Worm (Caenorhabditis elegans) whole organism, early embryonic: ENCODE measurements around the gene T25D1.3.

Source experiments
- B0310.2 ChIP-seq: sonication (generic microtip); optimal IDR thresholded peaks from 2 replicates; lab custom pipeline; 2016; ENCODE audit warnings: mild to moderate bottlenecking, missing genetic modification characterization, missing compliant biosample characterization
- F13C5.2 ChIP-seq: sonication (generic microtip); optimal IDR thresholded peaks from 2 replicates; lab custom pipeline; 2017; ENCODE audit warnings: mild to moderate bottlenecking, missing genetic modification characterization, inconsistent platforms, missing compliant biosample characterization
- aly-1 ChIP-seq: sonication (generic microtip); optimal IDR thresholded peaks from 2 replicates; lab custom pipeline; 2016; ENCODE audit warnings: missing genetic modification characterization, missing compliant biosample characterization
- ama-1 ChIP-seq: fragments of 150-350 bp; optimal IDR thresholded peaks from 2 replicates; lab custom pipeline; 2014
- ceh-13 ChIP-seq: fragments of 200-800 bp; sonication (Bioruptor generic); optimal IDR thresholded peaks from 2 replicates; lab custom pipeline; 2018; ENCODE audit warnings: mild to moderate bottlenecking, missing genetic modification characterization, missing compliant biosample characterization
- ceh-36 ChIP-seq: sonication (generic microtip); optimal IDR thresholded peaks from 2 replicates; lab custom pipeline; 2016; ENCODE audit warnings: missing genetic modification characterization, inconsistent platforms, missing compliant biosample characterization
- ets-7 ChIP-seq: sonication (generic microtip); optimal IDR thresholded peaks from 2 replicates; lab custom pipeline; 2016; ENCODE audit warnings: missing genotype, missing genetic modification characterization, missing compliant biosample characterization
- flt-1 ChIP-seq: fragments of 200-800 bp; sonication (Bioruptor generic); IDR thresholded peaks from 2 replicates; pipeline ENCODE4 v1.3.6; 2022; ENCODE audit warnings: missing genetic modification characterization, missing compliant biosample characterization
- hmbx-1 ChIP-seq: sonication (generic microtip); optimal IDR thresholded peaks from 2 replicates; lab custom pipeline; 2016; ENCODE audit warnings: mild to moderate bottlenecking, missing genetic modification characterization, missing compliant biosample characterization
- hmg-4 ChIP-seq: fragments of 200-800 bp; sonication (Bioruptor generic); optimal IDR thresholded peaks from 2 replicates; lab custom pipeline; 2018; ENCODE audit warnings: mild to moderate bottlenecking, missing genetic modification characterization, missing compliant biosample characterization
- hnd-1 ChIP-seq: sonication (generic microtip); optimal IDR thresholded peaks from 2 replicates; lab custom pipeline; 2016; ENCODE audit warnings: missing genetic modification characterization, missing compliant biosample characterization
- pes-1 ChIP-seq: fragments of 200-800 bp; sonication (Bioruptor generic); IDR thresholded peaks from 2 replicates; pipeline ENCODE4 v1.3.6; 2022; ENCODE audit warnings: missing genetic modification reagents, missing genetic modification characterization, missing compliant biosample characterization
- scrt-1 ChIP-seq: fragments of 200-800 bp; sonication (Bioruptor generic); IDR thresholded peaks from 2 replicates; pipeline ENCODE4 v1.3.6; 2022; ENCODE audit warnings: missing genetic modification characterization, missing compliant biosample characterization
- sea-1 ChIP-seq: fragments of 200-800 bp; sonication (Bioruptor generic); conservative IDR thresholded peaks from 2 replicates; pipeline ENCODE4 v1.3.6; 2022; ENCODE audit warnings: missing genetic modification characterization, missing compliant biosample characterization
- tbx-11 ChIP-seq: fragments of 200-800 bp; sonication (Bioruptor generic); IDR thresholded peaks from 2 replicates; pipeline ENCODE4 v1.3.6; 2022; ENCODE audit warnings: missing genetic modification characterization, missing compliant biosample characterization
- tbx-37 ChIP-seq: fragments of 200-800 bp; sonication (Bioruptor generic); conservative IDR thresholded peaks from 2 replicates; pipeline ENCODE4 v1.3.6; 2022; ENCODE audit warnings: missing genetic modification reagents, missing genetic modification characterization, missing compliant biosample characterization
- tra-4 ChIP-seq: sonication (generic microtip); optimal IDR thresholded peaks from 2 replicates; lab custom pipeline; 2017; ENCODE audit warnings: missing genetic modification characterization, missing compliant biosample characterization

Gene T25D1.3

ce11 chrX:16482944-16483343, 22.5 kb upstream of the T25D1.3 start:
- no peak for TF ChIP-seq ama-1 (lab: Kevin White, UChicago)
- TF ChIP-seq ceh-36 (tag; lab: Kevin White, UChicago) = no peak
- no peak for TF ChIP-seq flt-1 (GFP tag; lab: Robert Waterston, UW)
- no peak for TF ChIP-seq B0310.2 (tag; lab: Kevin White, UChicago)
- TF ChIP-seq tra-4 (tag; lab: Kevin White, UChicago) = no peak
- no peak for TF ChIP-seq aly-1 (tag; lab: Kevin White, UChicago)
- no peak for TF ChIP-seq hmbx-1 (tag; lab: Kevin White, UChicago)
- no peak for TF ChIP-seq ceh-13 (GFP tag; lab: Kevin White, UChicago)
- no peak for TF ChIP-seq pes-1 (GFP tag; lab: Robert Waterston, UW)
- no peak for TF ChIP-seq tbx-37
- TF ChIP-seq F13C5.2 (tag; lab: Kevin White, UChicago) = no peak
- no peak for TF ChIP-seq tbx-11 (GFP tag; lab: Robert Waterston, UW)
- TF ChIP-seq sea-1 (GFP tag; lab: Robert Waterston, UW) = no peak
- no peak for TF ChIP-seq hnd-1 (tag; lab: Kevin White, UChicago)

ce11 chrX:16484043-16484442, 21.4 kb upstream of the T25D1.3 start:
- TF ChIP-seq aly-1 (tag; lab: Kevin White, UChicago) = no peak
- no peak for TF ChIP-seq flt-1 (GFP tag; lab: Robert Waterston, UW)
- no peak for TF ChIP-seq ets-7 (tag; lab: Kevin White, UChicago)
- no peak for TF ChIP-seq pes-1 (GFP tag; lab: Robert Waterston, UW)
- TF ChIP-seq scrt-1 (GFP tag; lab: Robert Waterston, UW) = no peak
- TF ChIP-seq tbx-11 (GFP tag; lab: Robert Waterston, UW) = no peak
- no peak for TF ChIP-seq ama-1 (lab: Kevin White, UChicago)

- no peak for TF ChIP-seq sea-1 (GFP tag; lab: Robert Waterston, UW)
- TF ChIP-seq hnd-1 (tag; lab: Kevin White, UChicago) = no peak
- no peak for TF ChIP-seq ceh-13 (GFP tag; lab: Kevin White, UChicago)
- TF ChIP-seq tbx-11 (GFP tag; lab: Robert Waterston, UW) = no peak
- no peak for TF ChIP-seq flt-1 (GFP tag; lab: Robert Waterston, UW)
- no peak for TF ChIP-seq hmg-4 (GFP tag; lab: Kevin White, UChicago)
- no peak for TF ChIP-seq hmbx-1 (tag; lab: Kevin White, UChicago)
- no peak for TF ChIP-seq pes-1 (GFP tag; lab: Robert Waterston, UW)
- TF ChIP-seq tbx-37 = no peak
- no peak for TF ChIP-seq B0310.2 (tag; lab: Kevin White, UChicago)
- TF ChIP-seq aly-1 (tag; lab: Kevin White, UChicago) = no peak
- no peak for TF ChIP-seq ama-1 (lab: Kevin White, UChicago)
- TF ChIP-seq ets-7 (tag; lab: Kevin White, UChicago) = no peak
- no peak for TF ChIP-seq F13C5.2 (tag; lab: Kevin White, UChicago)
These were observed 20.8 kb upstream of the T25D1.3 start for ce11 chrX:16484681-16485080.

- TF ChIP-seq ceh-36 (tag; lab: Kevin White, UChicago) (no peak), hmg-4 (GFP tag; lab: Kevin White, UChicago) (no peak), B0310.2 (tag; lab: Kevin White, UChicago) (no peak), aly-1 (tag; lab: Kevin White, UChicago) (no peak), ama-1 (lab: Kevin White, UChicago) (no peak), ceh-13 (GFP tag; lab: Kevin White, UChicago) (no peak), pes-1 (GFP tag; lab: Robert Waterston, UW) (no peak), tbx-37 (no peak), hnd-1 (tag; lab: Kevin White, UChicago) (no peak), tra-4 (tag; lab: Kevin White, UChicago) (no peak), tbx-11 (GFP tag; lab: Robert Waterston, UW) (no peak), flt-1 (GFP tag; lab: Robert Waterston, UW) (no peak), ets-7 (tag; lab: Kevin White, UChicago) (no peak), scrt-1 (GFP tag; lab: Robert Waterston, UW) (no peak), hmbx-1 (tag; lab: Kevin White, UChicago) (no peak), F13C5.2 (tag; lab: Kevin White, UChicago) (no peak), sea-1 (GFP tag; lab: Robert Waterston, UW) (no peak)
These were observed 20.1 kb upstream of the T25D1.3 start for ce11 chrX:16485322-16485721.

ce11 chrX:16487068-16487658, 18.3 kb upstream of the T25D1.3 start, which contains the start of gene cah-3:
Gene cah-3 (plus strand): TSS chrX:16487481.
- no peak for TF ChIP-seq ceh-13 (GFP tag; lab: Kevin White, UChicago)
- no peak for TF ChIP-seq ama-1 (lab: Kevin White, UChicago)
- TF ChIP-seq tbx-11 (GFP tag; lab: Robert Waterston, UW) = no peak
- TF ChIP-seq hmbx-1 (tag; lab: Kevin White, UChicago) = no peak

ce11 chrX:16490753-16491152, 14.7 kb upstream of the T25D1.3 start:
- no peak for TF ChIP-seq tra-4 (tag; lab: Kevin White, UChicago)
- TF ChIP-seq flt-1 (GFP tag; lab: Robert Waterston, UW) = no peak
- TF ChIP-seq tbx-11 (GFP tag; lab: Robert Waterston, UW) = no peak
- TF ChIP-seq F13C5.2 (tag; lab: Kevin White, UChicago) = no peak
- no peak for TF ChIP-seq ets-7 (tag; lab: Kevin White, UChicago)
- TF ChIP-seq aly-1 (tag; lab: Kevin White, UChicago) = no peak
- no peak for TF ChIP-seq tbx-37
- no peak for TF ChIP-seq pes-1 (GFP tag; lab: Robert Waterston, UW)
- no peak for TF ChIP-seq ama-1 (lab: Kevin White, UChicago)
- TF ChIP-seq ceh-36 (tag; lab: Kevin White, UChicago) = no peak
- TF ChIP-seq scrt-1 (GFP tag; lab: Robert Waterston, UW) = no peak
- no peak for TF ChIP-seq hmbx-1 (tag; lab: Kevin White, UChicago)
- TF ChIP-seq ceh-13 (GFP tag; lab: Kevin White, UChicago) = no peak
- no peak for TF ChIP-seq hnd-1 (tag; lab: Kevin White, UChicago)
- TF ChIP-seq sea-1 (GFP tag; lab: Robert Waterston, UW) = no peak
- no peak for TF ChIP-seq hmg-4 (GFP tag; lab: Kevin White, UChicago)
- TF ChIP-seq B0310.2 (tag; lab: Kevin White, UChicago) = no peak
